Worm (Caenorhabditis elegans): ENCODE data around the gene mboa-2.

mboa-2 gene

ce11 chrV:11121247-11121646 lies 1.0 kb downstream of the mboa-2 start:
- TF ChIP-seq elt-1 (tag; optimal IDR thresholded peaks at IDR 0.05) (no peak), Y55F3AM.14 (GFP tag; optimal IDR thresholded peaks at IDR 0.05) (no peak), crh-2 (tag; optimal IDR thresholded peaks at IDR 0.05) (peak; percentile 34), lin-39 (tag; optimal IDR thresholded peaks at IDR 0.05) (no peak), nhr-10 (tag; optimal IDR thresholded peaks at IDR 0.05) (no peak), nhr-12 (tag; optimal IDR thresholded peaks at IDR 0.05) (no peak), nhr-6 (tag; optimal IDR thresholded peaks at IDR 0.05) (no peak), nhr-129 (tag; optimal IDR thresholded peaks at IDR 0.05) (peak; percentile 85), mbf-1 (tag; optimal IDR thresholded peaks at IDR 0.05) (no peak), sma-3 (GFP tag; optimal IDR thresholded peaks at IDR 0.05) (no peak), blmp-1 (tag; optimal IDR thresholded peaks at IDR 0.05; ENCODE audit: insufficient read depth) (no peak), ztf-1 (GFP tag; conservative IDR thresholded peaks at IDR 0.05) (no peak), ztf-4 (tag; optimal IDR thresholded peaks at IDR 0.05) (no peak), lsy-2 (tag; optimal IDR thresholded peaks at IDR 0.05) (peak in 1 of 2 experiments; percentile 62), snpc-4 (tag; optimal IDR thresholded peaks at IDR 0.05) (no peak), alr-1 (tag; optimal IDR thresholded peaks at IDR 0.05) (no peak), nhr-21 (tag; optimal IDR thresholded peaks at IDR 0.05) (no peak), nhr-77 (tag; optimal IDR thresholded peaks at IDR 0.05) (no peak), F13H6.1 (tag; optimal IDR thresholded peaks at IDR 0.05) (peak; percentile 3), gmeb-1 (tag; optimal IDR thresholded peaks at IDR 0.05) (no peak), ceh-82 (tag; optimal IDR thresholded peaks at IDR 0.05) (no peak), unc-55 (GFP tag; optimal IDR thresholded peaks at IDR 0.05) (peak; percentile 24), nhr-25 (tag; optimal IDR thresholded peaks at IDR 0.05) (peak; percentile 60), ceh-16 (tag; optimal IDR thresholded peaks at IDR 0.05) (no peak), C34F6.9 (tag; optimal IDR thresholded peaks at IDR 0.05) (peak; percentile 74), skn-1 (tag; optimal IDR thresholded peaks at IDR 0.05) (no peak), unc-62 (GFP tag; optimal IDR thresholded peaks at IDR 0.05) (no peak), unc-39 (tag; optimal IDR thresholded peaks at IDR 0.05) (no peak), zag-1 (tag; optimal IDR thresholded peaks at IDR 0.05) (no peak), sma-9 (GFP tag; optimal IDR thresholded peaks at IDR 0.05) (peak; percentile 39), sma-9 (tag; optimal IDR thresholded peaks at IDR 0.05) (no peak), egl-27 (tag; optimal IDR thresholded peaks at IDR 0.05) (no peak), nhr-11 (tag; optimal IDR thresholded peaks at IDR 0.05) (no peak), lin-13 (GFP tag; optimal IDR thresholded peaks at IDR 0.05) (no peak), peb-1 (tag; optimal IDR thresholded peaks at IDR 0.05) (no peak), ZK546.5 (tag; optimal IDR thresholded peaks at IDR 0.05) (no peak), R02D3.7 (tag; optimal IDR thresholded peaks at IDR 0.05) (no peak), mdl-1 (tag; optimal IDR thresholded peaks at IDR 0.05) (peak; percentile 42 to 61), fos-1 (tag; optimal IDR thresholded peaks at IDR 0.05) (peak; percentile 23), nhr-237 (tag; optimal IDR thresholded peaks at IDR 0.05) (no peak), ama-1 (optimal IDR thresholded peaks at IDR 0.05) (peak; percentile 9), nhr-23 (tag; optimal IDR thresholded peaks at IDR 0.05) (no peak), elt-3 (tag; optimal IDR thresholded peaks at IDR 0.05) (no peak), aly-2 (tag; optimal IDR thresholded peaks at IDR 0.05) (no peak), mab-5 (tag; optimal IDR thresholded peaks at IDR 0.05) (no peak), ztf-11 (tag; optimal IDR thresholded peaks at IDR 0.05) (no peak), sem-4 (tag; optimal IDR thresholded peaks at IDR 0.05) (no peak), lin-11 (tag; optimal IDR thresholded peaks at IDR 0.05) (no peak), dmd-4 (tag; optimal IDR thresholded peaks at IDR 0.05) (no peak)

Data from whole organism, L2 larva.